Worm (Caenorhabditis elegans) whole organism, L1 larva: ENCODE data around the gene K03A11.1.

Experiments
- blmp-1 ChIP-seq: fragments of 150-350 bp; optimal IDR thresholded peaks from 2 replicates; lab custom pipeline; 2014; ENCODE audit warnings: missing biosample characterization, missing genetic modification characterization
- hpl-2 ChIP-seq: fragments of 150-350 bp; optimal IDR thresholded peaks from 2 replicates; lab custom pipeline; 2014; ENCODE audit warnings: missing biosample characterization, missing genetic modification reagents, missing genetic modification characterization
- lin-13 ChIP-seq: fragments of 150-350 bp; optimal IDR thresholded peaks from 2 replicates; lab custom pipeline; 2014; ENCODE audit warnings: missing biosample characterization, missing genetic modification reagents, missing genetic modification characterization
- lin-15B ChIP-seq: fragments of 150-350 bp; sonication (generic microtip); optimal IDR thresholded peaks from 3 replicates; lab custom pipeline; 2014; ENCODE audit warnings: missing biosample characterization, missing genetic modification characterization
- nhr-84 ChIP-seq: sonication (generic microtip); optimal IDR thresholded peaks from 2 replicates; lab custom pipeline; 2017; ENCODE audit warnings: missing biosample characterization, missing genetic modification characterization
- nhr-85 ChIP-seq: sonication (generic microtip); peaks from one replicate; lab custom pipeline; 2016; ENCODE audit warnings: missing genetic modification characterization, inconsistent platforms, missing compliant biosample characterization
- sox-4 ChIP-seq: sonication (generic microtip); optimal IDR thresholded peaks from 2 replicates; lab custom pipeline; 2016; ENCODE audit warnings: missing genetic modification characterization, missing compliant biosample characterization
- unc-62 ChIP-seq: fragments of 150-350 bp; optimal IDR thresholded peaks from 2 replicates; lab custom pipeline; 2014; ENCODE audit warnings: missing biosample characterization, missing genetic modification reagents, missing genetic modification characterization
- xbp-1 ChIP-seq: sonication (generic microtip); optimal IDR thresholded peaks from 2 replicates; lab custom pipeline; 2016; ENCODE audit warnings: missing genetic modification characterization, missing compliant biosample characterization

ce11 chrX:13071120-13071519 lies 19.6 kb downstream of the K03A11.1 start, which contains the start of gene cpx-2:
- TF ChIP-seq nhr-85 (tag; lab: Kevin White, UChicago): no peak
- TF ChIP-seq hpl-2: no peak
- TF ChIP-seq lin-13: no peak
- no peak for TF ChIP-seq sox-4 (tag; lab: Kevin White, UChicago)
- TF ChIP-seq xbp-1 (tag; lab: Kevin White, UChicago): no peak
- TF ChIP-seq lin-15B (tag; lab: Kevin White, UChicago): no peak
- no peak for TF ChIP-seq blmp-1 (tag; lab: Kevin White, UChicago)
- no peak for TF ChIP-seq nhr-84
- no peak for TF ChIP-seq unc-62 (GFP tag; lab: Kevin White, UChicago)
